Worm (Caenorhabditis elegans): ENCODE measurements around the gene pnc-2.
A peak's percentile ranks its signal among the peaks of the same experiment; 100 is the strongest.

Gene pnc-2

ce11 chrIV:14885584-14885983 lies 23.9 kb downstream of the pnc-2 start:
- TF ChIP-seq ref-1 (GFP tag; conservative IDR thresholded peaks at IDR 0.05) (no peak), ztf-29 (GFP tag; IDR thresholded peaks at IDR 0.05) (no peak), flt-1 (GFP tag; IDR thresholded peaks at IDR 0.05) (no peak), klf-2 (GFP tag; conservative IDR thresholded peaks at IDR 0.05) (no peak)

ce11 chrIV:14883812-14884211 lies 25.7 kb downstream of the pnc-2 start:
- TF ChIP-seq ztf-23 (GFP tag; IDR thresholded peaks at IDR 0.05): no peak
- no peak for TF ChIP-seq med-1 (GFP tag; optimal IDR thresholded peaks at IDR 0.05; ENCODE audit: insufficient read depth)
- no peak for TF ChIP-seq ztf-29 (GFP tag; IDR thresholded peaks at IDR 0.05)
- TF ChIP-seq tab-1 (GFP tag; IDR thresholded peaks at IDR 0.05): no peak
- no peak for TF ChIP-seq ref-1 (GFP tag; conservative IDR thresholded peaks at IDR 0.05)
- no peak for TF ChIP-seq cog-1 (tag; optimal IDR thresholded peaks at IDR 0.05)
- no peak for TF ChIP-seq klf-2 (GFP tag; conservative IDR thresholded peaks at IDR 0.05)
- TF ChIP-seq flt-1 (GFP tag; IDR thresholded peaks at IDR 0.05): no peak
- no peak for TF ChIP-seq T22C8.4 (GFP tag; IDR thresholded peaks at IDR 0.05)

ce11 chrIV:14879184-14879583 lies 30.3 kb downstream of the pnc-2 start, which contains the start of gene eps-8:
Gene eps-8, plus strand, starts transcription at chrIV:14879484.
- TF ChIP-seq ztf-29 (GFP tag; IDR thresholded peaks at IDR 0.05) (no peak), T22C8.4 (GFP tag; IDR thresholded peaks at IDR 0.05) (no peak), cog-1 (tag; optimal IDR thresholded peaks at IDR 0.05) (no peak), tab-1 (GFP tag; IDR thresholded peaks at IDR 0.05) (no peak), flt-1 (GFP tag; IDR thresholded peaks at IDR 0.05) (no peak), ztf-23 (GFP tag; IDR thresholded peaks at IDR 0.05) (no peak), ref-1 (GFP tag; conservative IDR thresholded peaks at IDR 0.05) (no peak), med-1 (GFP tag; optimal IDR thresholded peaks at IDR 0.05; ENCODE audit: insufficient read depth) (no peak), klf-2 (GFP tag; conservative IDR thresholded peaks at IDR 0.05) (no peak)

- TF ChIP-seq flt-1 (GFP tag; IDR thresholded peaks at IDR 0.05): no peak
- TF ChIP-seq tab-1 (GFP tag; IDR thresholded peaks at IDR 0.05): no peak
- no peak for TF ChIP-seq T22C8.4 (GFP tag; IDR thresholded peaks at IDR 0.05)
- TF ChIP-seq med-1 (GFP tag; optimal IDR thresholded peaks at IDR 0.05; ENCODE audit: insufficient read depth): no peak
- no peak for TF ChIP-seq ztf-23 (GFP tag; IDR thresholded peaks at IDR 0.05)
- TF ChIP-seq ztf-29 (GFP tag; IDR thresholded peaks at IDR 0.05): no peak
- TF ChIP-seq ref-1 (GFP tag; conservative IDR thresholded peaks at IDR 0.05): no peak
- TF ChIP-seq klf-2 (GFP tag; conservative IDR thresholded peaks at IDR 0.05): no peak
- TF ChIP-seq cog-1 (tag; optimal IDR thresholded peaks at IDR 0.05): no peak
These were observed 31.8 kb downstream of the pnc-2 start for ce11 chrIV:14877657-14878056.

- TF ChIP-seq ref-1 (GFP tag; conservative IDR thresholded peaks at IDR 0.05): no peak
- TF ChIP-seq T22C8.4 (GFP tag; IDR thresholded peaks at IDR 0.05): no peak
- TF ChIP-seq ztf-23 (GFP tag; IDR thresholded peaks at IDR 0.05): no peak
- TF ChIP-seq cog-1 (tag; optimal IDR thresholded peaks at IDR 0.05): no peak
- TF ChIP-seq med-1 (GFP tag; optimal IDR thresholded peaks at IDR 0.05; ENCODE audit: insufficient read depth): no peak
- TF ChIP-seq klf-2 (GFP tag; conservative IDR thresholded peaks at IDR 0.05): no peak
- TF ChIP-seq flt-1 (GFP tag; IDR thresholded peaks at IDR 0.05): no peak
These were observed 32.9 kb downstream of the pnc-2 start for ce11 chrIV:14876632-14877031.

- TF ChIP-seq ztf-23 (GFP tag; IDR thresholded peaks at IDR 0.05) (no peak), cog-1 (tag; optimal IDR thresholded peaks at IDR 0.05) (peak; percentile 40)
These were observed 34.4 kb downstream of the pnc-2 start for ce11 chrIV:14874926-14875570.

- peak; percentile 16 for TF ChIP-seq cog-1 (tag; optimal IDR thresholded peaks at IDR 0.05)
- TF ChIP-seq tab-1 (GFP tag; IDR thresholded peaks at IDR 0.05): 0 out of 2 replicates have a peak, but pooled peaks have one; percentile 23
- 0 out of 2 replicates have a peak, but pooled peaks have one; percentile 24 for TF ChIP-seq ztf-23 (GFP tag; IDR thresholded peaks at IDR 0.05)
- TF ChIP-seq T22C8.4 (GFP tag; IDR thresholded peaks at IDR 0.05): no peak
- TF ChIP-seq klf-2 (GFP tag; conservative IDR thresholded peaks at IDR 0.05): no peak
These were observed 37.2 kb downstream of the pnc-2 start for ce11 chrIV:14872320-14872719.

- TF ChIP-seq med-1 (GFP tag; optimal IDR thresholded peaks at IDR 0.05; ENCODE audit: insufficient read depth) (no peak), T22C8.4 (GFP tag; IDR thresholded peaks at IDR 0.05) (no peak), klf-2 (GFP tag; conservative IDR thresholded peaks at IDR 0.05) (no peak), ztf-29 (GFP tag; IDR thresholded peaks at IDR 0.05) (no peak), cog-1 (tag; optimal IDR thresholded peaks at IDR 0.05) (no peak), ztf-23 (GFP tag; IDR thresholded peaks at IDR 0.05) (no peak), flt-1 (GFP tag; IDR thresholded peaks at IDR 0.05) (peak; percentile 20; the same call in 1 of the 2 replicates)
These were observed 39.5 kb downstream of the pnc-2 start for ce11 chrIV:14869844-14870433.

ce11 chrIV:14868560-14868959 lies 40.9 kb downstream of the pnc-2 start:
- no peak for TF ChIP-seq cog-1 (tag; optimal IDR thresholded peaks at IDR 0.05)
- TF ChIP-seq tab-1 (GFP tag; IDR thresholded peaks at IDR 0.05): no peak
- TF ChIP-seq flt-1 (GFP tag; IDR thresholded peaks at IDR 0.05): no peak
- TF ChIP-seq ztf-23 (GFP tag; IDR thresholded peaks at IDR 0.05): no peak
- no peak for TF ChIP-seq ref-1 (GFP tag; conservative IDR thresholded peaks at IDR 0.05)
- no peak for TF ChIP-seq klf-2 (GFP tag; conservative IDR thresholded peaks at IDR 0.05)
- TF ChIP-seq ztf-29 (GFP tag; IDR thresholded peaks at IDR 0.05): no peak
- TF ChIP-seq T22C8.4 (GFP tag; IDR thresholded peaks at IDR 0.05): no peak
- TF ChIP-seq med-1 (GFP tag; optimal IDR thresholded peaks at IDR 0.05; ENCODE audit: insufficient read depth): no peak

- no peak for TF ChIP-seq klf-2 (GFP tag; conservative IDR thresholded peaks at IDR 0.05)
- TF ChIP-seq cog-1 (tag; optimal IDR thresholded peaks at IDR 0.05): no peak
- no peak for TF ChIP-seq ref-1 (GFP tag; conservative IDR thresholded peaks at IDR 0.05)
- TF ChIP-seq flt-1 (GFP tag; IDR thresholded peaks at IDR 0.05): no peak
- TF ChIP-seq ztf-23 (GFP tag; IDR thresholded peaks at IDR 0.05): no peak
- TF ChIP-seq T22C8.4 (GFP tag; IDR thresholded peaks at IDR 0.05): no peak
- no peak for TF ChIP-seq tab-1 (GFP tag; IDR thresholded peaks at IDR 0.05)
- no peak for TF ChIP-seq med-1 (GFP tag; optimal IDR thresholded peaks at IDR 0.05; ENCODE audit: insufficient read depth)
- no peak for TF ChIP-seq ztf-29 (GFP tag; IDR thresholded peaks at IDR 0.05)
These were observed 45.0 kb downstream of the pnc-2 start for ce11 chrIV:14864529-14864928.

Measured in whole organism, midembryonic.